Fruit fly (Drosophila melanogaster): ENCODE results near the gene CG17754.

DNA sequence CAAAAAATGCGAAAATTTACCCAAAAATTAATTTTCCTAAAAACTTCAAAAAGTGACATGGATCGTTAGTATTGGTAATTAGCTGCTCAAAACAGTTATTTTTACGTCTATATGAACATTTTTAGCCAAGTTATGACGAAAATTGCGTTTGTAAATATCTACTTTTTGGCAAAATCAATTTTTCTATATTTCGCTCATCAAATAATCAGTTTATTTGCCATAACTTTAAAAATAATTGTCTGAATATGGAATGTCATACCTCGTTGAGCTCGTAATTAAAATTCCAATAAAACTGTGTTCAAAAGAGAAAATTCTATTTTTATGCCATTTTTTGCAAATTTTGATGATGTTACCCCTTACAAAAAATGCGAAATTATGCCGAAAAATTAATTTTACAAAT lies 46.3 kb downstream of the CG17754 start:
- TF ChIP-seq CG10631 (GFP tag; optimal IDR thresholded peaks at IDR 0.05): no peak
- no peak for TF ChIP-seq CG16779 (tag; optimal IDR thresholded peaks at IDR 0.05)
- TF ChIP-seq spab (GFP tag; optimal IDR thresholded peaks at IDR 0.05): no peak
